Fruit fly (Drosophila melanogaster): Measurements from ENCODE around the gene Phb1.

- TF ChIP-seq CG8478 (optimal IDR thresholded peaks at IDR 0.05), result no peak
- TF ChIP-seq CTCF (optimal IDR thresholded peaks at IDR 0.05), result no peak
Measured at dm6 chr2L:19168095-19168697, 44.5 kb upstream of the Phb1 start.
